Fruit fly (Drosophila melanogaster) whole organism, embryonic: ENCODE results near the gene pps.
A peak's percentile ranks its signal among the peaks of the same experiment; 100 is the strongest.

Experiments used
- Adf1 ChIP-seq: fragments of 200-800 bp; sonication (Bioruptor generic); IDR thresholded peaks from 2 replicates; pipeline ENCODE4 v1.3.6; 2022; ENCODE audit warnings: missing biosample characterization, missing genetic modification characterization
- Antp ChIP-seq: fragments of 200-800 bp; sonication (Bioruptor generic); optimal IDR thresholded peaks from 3 replicates; lab custom pipeline; 2016; ENCODE audit warnings: missing biosample characterization, missing genetic modification characterization
- Atf-2 ChIP-seq: fragments of 200-800 bp; sonication (Bioruptor generic); optimal IDR thresholded peaks from 2 replicates; lab custom pipeline; 2016; ENCODE audit warnings: missing biosample characterization, missing genetic modification characterization
- CG10979 ChIP-seq: fragments of 200-800 bp; sonication (Bioruptor generic); optimal IDR thresholded peaks from 2 replicates; lab custom pipeline; 2018; ENCODE audit warnings: missing biosample characterization, mild to moderate bottlenecking, missing genetic modification characterization, moderate library complexity
- CG11093 ChIP-seq: fragments of 200-800 bp; sonication (Bioruptor generic); IDR thresholded peaks from 3 replicates; pipeline ENCODE4 v1.3.6; 2022; ENCODE audit warnings: missing biosample characterization, missing genetic modification characterization
- CG1647 ChIP-seq: fragments of 200-800 bp; sonication (Bioruptor generic); optimal IDR thresholded peaks from 3 replicates; lab custom pipeline; 2016; ENCODE audit warnings: missing biosample characterization, missing genetic modification characterization
- CG16815 ChIP-seq: fragments of 200-800 bp; sonication (Bioruptor generic); optimal IDR thresholded peaks from 3 replicates; lab custom pipeline; 2017; ENCODE audit warnings: missing biosample characterization, mild to moderate bottlenecking, missing genetic modification characterization
- CG2202 ChIP-seq: fragments of 200-800 bp; sonication (Bioruptor generic); optimal IDR thresholded peaks from 2 replicates; lab custom pipeline; 2018; ENCODE audit warnings: missing biosample characterization, mild to moderate bottlenecking, missing genetic modification characterization
- CG2678 ChIP-seq: fragments of 200-800 bp; sonication (Bioruptor generic); optimal IDR thresholded peaks from 3 replicates; lab custom pipeline; 2019; ENCODE audit warnings: missing biosample characterization, mild to moderate bottlenecking, missing genetic modification characterization, moderate library complexity
- CG2875 ChIP-seq: fragments of 200-800 bp; sonication (Bioruptor generic); optimal IDR thresholded peaks from 2 replicates; lab custom pipeline; 2017; ENCODE audit warnings: missing biosample characterization, mild to moderate bottlenecking, missing genetic modification characterization, missing genetic modification reagents
- CG34224 ChIP-seq: fragments of 200-800 bp; sonication (Bioruptor generic); IDR thresholded peaks from 3 replicates; pipeline ENCODE4 v1.3.6; 2022; ENCODE audit warnings: missing biosample characterization, missing genetic modification characterization; ENCODE audit not compliant: partially characterized antibody
- CG4328 ChIP-seq: fragments of 200-800 bp; sonication (Bioruptor generic); optimal IDR thresholded peaks from 3 replicates; lab custom pipeline; 2017; ENCODE audit warnings: missing biosample characterization, missing genetic modification reagents, missing genetic modification characterization
- CG43689 ChIP-seq: fragments of 200-800 bp; sonication (Bioruptor generic); IDR thresholded peaks from 2 replicates; pipeline ENCODE4 v1.3.6; 2022; ENCODE audit warnings: missing biosample characterization, missing genetic modification characterization
- CG6689 ChIP-seq: fragments of 200-800 bp; sonication (Bioruptor generic); IDR thresholded peaks from 2 replicates; pipeline ENCODE4 v1.3.6; 2022; ENCODE audit warnings: missing biosample characterization, missing genetic modification characterization
- CG7271 ChIP-seq: fragments of 200-800 bp; sonication (Bioruptor generic); optimal IDR thresholded peaks from 2 replicates; lab custom pipeline; 2018; ENCODE audit warnings: missing biosample characterization, mild to moderate bottlenecking, missing genetic modification characterization, moderate library complexity
- CG7556 ChIP-seq: fragments of 200-800 bp; sonication (Bioruptor generic); optimal IDR thresholded peaks from 2 replicates; lab custom pipeline; 2017; ENCODE audit warnings: missing biosample characterization, mild to moderate bottlenecking, missing genetic modification characterization
- CG9727 ChIP-seq: fragments of 200-800 bp; sonication (Bioruptor generic); optimal IDR thresholded peaks from 3 replicates; lab custom pipeline; 2017; ENCODE audit warnings: missing biosample characterization, mild to moderate bottlenecking, missing genetic modification characterization
- CHES-1-like ChIP-seq: fragments of 200-800 bp; sonication (Bioruptor generic); optimal IDR thresholded peaks from 2 replicates; lab custom pipeline; 2016; ENCODE audit warnings: missing biosample characterization, missing genetic modification characterization
- D19B ChIP-seq: fragments of 200-800 bp; sonication (Bioruptor generic); optimal IDR thresholded peaks from 2 replicates; lab custom pipeline; 2017; ENCODE audit warnings: missing biosample characterization, mild to moderate bottlenecking, missing genetic modification characterization
- Dip3 ChIP-seq: fragments of 200-800 bp; sonication (Bioruptor generic); optimal IDR thresholded peaks from 3 replicates; lab custom pipeline; 2016; ENCODE audit warnings: missing biosample characterization, missing genetic modification characterization
- Fer3 ChIP-seq: fragments of 200-800 bp; sonication (Bioruptor generic); optimal IDR thresholded peaks from 2 replicates; lab custom pipeline; 2018; ENCODE audit warnings: missing biosample characterization, mild to moderate bottlenecking, missing genetic modification characterization, moderate library complexity
- Gug ChIP-seq: fragments of 200-800 bp; sonication (Bioruptor generic); IDR thresholded peaks from 4 replicates; pipeline ENCODE4 v1.3.6; 2022; ENCODE audit warnings: missing biosample characterization, missing genetic modification characterization
- HLH3B ChIP-seq: fragments of 200-800 bp; sonication (Bioruptor generic); IDR thresholded peaks from 2 replicates; pipeline ENCODE4 v1.3.6; 2022; ENCODE audit warnings: missing biosample characterization, missing genetic modification characterization
- MBD-R2 ChIP-seq: fragments of 200-800 bp; sonication (Bioruptor generic); IDR thresholded peaks from 2 replicates; pipeline ENCODE4 v1.3.6; 2022; ENCODE audit warnings: missing biosample characterization, missing genetic modification characterization
- NC2β ChIP-seq: fragments of 200-800 bp; sonication (Bioruptor generic); optimal IDR thresholded peaks from 2 replicates; lab custom pipeline; 2016; ENCODE audit warnings: missing biosample characterization, missing genetic modification characterization
- Poxn ChIP-seq: fragments of 200-800 bp; sonication (Bioruptor generic); IDR thresholded peaks from 2 replicates; pipeline ENCODE4 v1.3.6; 2022; ENCODE audit warnings: missing biosample characterization, missing genetic modification characterization
- Ravus ChIP-seq: fragments of 200-800 bp; sonication (Bioruptor generic); IDR thresholded peaks from 2 replicates; pipeline ENCODE4 v1.3.6; 2022; ENCODE audit warnings: missing biosample characterization, missing genetic modification characterization
- Scr ChIP-seq: fragments of 200-800 bp; sonication (Bioruptor generic); IDR thresholded peaks from 2 replicates; pipeline ENCODE4 v1.3.6; 2022; ENCODE audit warnings: missing biosample characterization, missing genetic modification characterization; ENCODE audit not compliant: partially characterized antibody
- Sry-β ChIP-seq: fragments of 200-800 bp; sonication (Bioruptor generic); optimal IDR thresholded peaks from 2 replicates; lab custom pipeline; 2018; ENCODE audit warnings: missing biosample characterization, mild to moderate bottlenecking, missing genetic modification characterization, moderate library complexity
- al ChIP-seq: fragments of 200-800 bp; sonication (Bioruptor generic); IDR thresholded peaks from 2 replicates; pipeline ENCODE4 v1.3.6; 2022; ENCODE audit warnings: missing biosample characterization, missing genetic modification characterization
- amos ChIP-seq: fragments of 200-800 bp; sonication (Bioruptor generic); IDR thresholded peaks from 2 replicates; pipeline ENCODE4 v1.3.6; 2022; ENCODE audit warnings: missing biosample characterization, missing genetic modification characterization; ENCODE audit not compliant: partially characterized antibody
- aop ChIP-seq: fragments of 200-800 bp; sonication (Bioruptor generic); IDR thresholded peaks from 2 replicates; pipeline ENCODE4 v1.3.6; 2022; ENCODE audit warnings: missing biosample characterization, missing genetic modification characterization
- ara ChIP-seq: fragments of 200-800 bp; sonication (Bioruptor generic); IDR thresholded peaks from 2 replicates; pipeline ENCODE4 v1.3.6; 2022; ENCODE audit warnings: missing biosample characterization, missing genetic modification characterization
- bsh ChIP-seq, 2 experiments: fragments of 200-800 bp; sonication (Bioruptor generic); optimal IDR thresholded peaks; 2 replicates each; lab custom pipeline; 2017 to 2018; ENCODE audit warnings: mild to moderate bottlenecking in 2 of 2, missing biosample characterization in 2 of 2, missing genetic modification characterization in 2 of 2, moderate library complexity in 1 of 2
- btn ChIP-seq: fragments of 200-800 bp; sonication (Bioruptor generic); optimal IDR thresholded peaks from 2 replicates; lab custom pipeline; 2016; ENCODE audit warnings: missing biosample characterization, missing genetic modification characterization
- cato ChIP-seq: fragments of 200-800 bp; sonication (Bioruptor generic); optimal IDR thresholded peaks from 2 replicates; lab custom pipeline; 2016; ENCODE audit warnings: missing biosample characterization, missing genetic modification characterization, borderline replicate concordance
- ewg ChIP-seq: fragments of 200-800 bp; sonication (Bioruptor generic); optimal IDR thresholded peaks from 3 replicates; lab custom pipeline; 2017; ENCODE audit warnings: mild to moderate bottlenecking, missing biosample characterization, missing genetic modification reagents, missing genetic modification characterization
- h ChIP-seq: fragments of >200 bp; optimal IDR thresholded peaks from 2 replicates; lab custom pipeline; 2017
- ken ChIP-seq: fragments of 200-800 bp; sonication (Bioruptor generic); IDR thresholded peaks from 3 replicates; pipeline ENCODE4 v1.3.6; 2022; ENCODE audit warnings: missing biosample characterization, missing genetic modification characterization
- klu ChIP-seq: fragments of 200-800 bp; sonication (Bioruptor generic); IDR thresholded peaks from 2 replicates; pipeline ENCODE4 v1.3.6; 2022; ENCODE audit warnings: missing biosample characterization, missing genetic modification characterization
- kni ChIP-seq: fragments of 200-800 bp; sonication (Bioruptor generic); optimal IDR thresholded peaks from 3 replicates; lab custom pipeline; 2017; ENCODE audit warnings: mild to moderate bottlenecking, missing biosample characterization, missing genetic modification reagents, missing genetic modification characterization
- lilli ChIP-seq: fragments of 200-800 bp; sonication (Bioruptor generic); optimal IDR thresholded peaks from 3 replicates; lab custom pipeline; 2016; ENCODE audit warnings: missing biosample characterization, missing genetic modification characterization
- mirr ChIP-seq: fragments of 200-800 bp; sonication (Bioruptor generic); optimal IDR thresholded peaks from 3 replicates; lab custom pipeline; 2018; ENCODE audit warnings: missing biosample characterization, mild to moderate bottlenecking, missing genetic modification characterization
- pnt ChIP-seq: fragments of 200-800 bp; sonication (Bioruptor generic); optimal IDR thresholded peaks from 3 replicates; lab custom pipeline; 2016; ENCODE audit warnings: missing biosample characterization, missing genetic modification characterization
- pros ChIP-seq: fragments of 200-800 bp; sonication (Bioruptor generic); optimal IDR thresholded peaks from 3 replicates; lab custom pipeline; 2019; ENCODE audit warnings: missing biosample characterization, mild to moderate bottlenecking, missing genetic modification characterization, moderate library complexity
- pzg ChIP-seq: fragments of 200-800 bp; sonication (Bioruptor generic); optimal IDR thresholded peaks from 3 replicates; lab custom pipeline; 2018; ENCODE audit warnings: missing biosample characterization, mild to moderate bottlenecking, missing genetic modification characterization, moderate library complexity
- sqz ChIP-seq: fragments of 200-800 bp; sonication (Bioruptor generic); optimal IDR thresholded peaks from 3 replicates; lab custom pipeline; 2018; ENCODE audit warnings: missing biosample characterization, mild to moderate bottlenecking, missing genetic modification characterization
- tap ChIP-seq: fragments of 200-800 bp; optimal IDR thresholded peaks from 3 replicates; lab custom pipeline; 2019; ENCODE audit warnings: missing biosample characterization, mild to moderate bottlenecking, missing genetic modification characterization, moderate library complexity
- tin ChIP-seq: fragments of 200-800 bp; sonication (Bioruptor generic); optimal IDR thresholded peaks from 3 replicates; lab custom pipeline; 2016; ENCODE audit warnings: missing biosample characterization, missing genetic modification characterization
- zf30C ChIP-seq: fragments of 200-800 bp; sonication (Bioruptor generic); optimal IDR thresholded peaks from 3 replicates; lab custom pipeline; 2018; ENCODE audit warnings: missing biosample characterization, mild to moderate bottlenecking, missing genetic modification characterization
- zfh1 ChIP-seq: fragments of 200-800 bp; sonication (Bioruptor generic); IDR thresholded peaks from 3 replicates; pipeline ENCODE4 v1.3.6; 2022; ENCODE audit warnings: missing biosample characterization, missing genetic modification characterization

pps gene

dm6 chr3R:12448889-12449314, 35.3 kb downstream of the pps start, which contains the start of gene CG18549 (continued):
- TF ChIP-seq CG34224 (GFP tag; lab: Robert Waterston, UW) (peak; percentile 89), btn (GFP tag; lab: Kevin White, UChicago) (peak; percentile 99), klu (GFP tag; lab: Robert Waterston, UW) (peak; percentile 99), lilli (GFP tag; lab: Kevin White, UChicago) (peak; percentile 100), ewg (GFP tag; lab: Kevin White, UChicago) (peak; percentile 99), ara (GFP tag; lab: Robert Waterston, UW) (peak; percentile 100), sqz (GFP tag; lab: Kevin White, UChicago) (peak; percentile 100), CG11093 (GFP tag; lab: Robert Waterston, UW) (peak; percentile 100), ken (peak; percentile 100), Sry-β (GFP tag; lab: Kevin White, UChicago) (peak; percentile 83), CG2202 (tag; lab: Kevin White, UChicago) (peak; percentile 100), Scr (GFP tag; lab: Robert Waterston, UW) (peak; percentile 85), zfh1 (GFP tag; lab: Robert Waterston, UW) (peak; percentile 100), pros (GFP tag; lab: Kevin White, UChicago) (peak; percentile 90), tin (GFP tag; lab: Kevin White, UChicago) (peak; percentile 100), al (GFP tag; lab: Robert Waterston, UW) (peak; percentile 99), Gug (GFP tag; lab: Robert Waterston, UW) (peak; percentile 99), CG4328 (GFP tag; lab: Kevin White, UChicago) (peak; percentile 99), CG2875 (GFP tag; lab: Kevin White, UChicago) (peak; percentile 100), NC2β (peak; percentile 99), CG7556 (GFP tag; lab: Kevin White, UChicago) (peak; percentile 100), pzg (GFP tag; lab: Kevin White, UChicago) (peak; percentile 52), CG16815 (peak; percentile 99), CG7271 (tag; lab: Kevin White, UChicago) (peak; percentile 99), CG6689 (GFP tag; lab: Robert Waterston, UW) (peak; percentile 100), Poxn (GFP tag; lab: Robert Waterston, UW) (peak; percentile 98), kni (peak; percentile 99), aop (peak; percentile 98), CG2678 (tag; lab: Kevin White, UChicago) (peak; percentile 100), h (lab: Kevin White, UChicago) (no peak), Antp (GFP tag; lab: Kevin White, UChicago) (peak; percentile 99), mirr (peak; percentile 99), MBD-R2 (GFP tag; lab: Robert Waterston, UW) (peak; percentile 100), CG43689 (peak; percentile 99), HLH3B (GFP tag; lab: Robert Waterston, UW) (peak; percentile 100), Dip3 (GFP tag; lab: Kevin White, UChicago) (peak; percentile 99), CG9727 (GFP tag; lab: Kevin White, UChicago) (peak; percentile 100), zf30C (peak; percentile 65), Adf1 (GFP tag; lab: Robert Waterston, UW) (peak; percentile 93), bsh (GFP tag; optimal IDR thresholded peaks at IDR 0.05; lab: Kevin White, UChicago) (peak; percentile 100), Fer3 (peak; percentile 100), cato (GFP tag; lab: Kevin White, UChicago) (peak; percentile 99), tap (peak; percentile 100), Ravus (GFP tag; lab: Robert Waterston, UW) (peak; percentile 99), CG1647 (GFP tag; lab: Kevin White, UChicago) (peak; percentile 99), amos (GFP tag; lab: Robert Waterston, UW) (peak; percentile 85), D19B (peak; percentile 97), pnt (GFP tag; lab: Kevin White, UChicago) (peak; percentile 99), Atf-2 (peak; percentile 99), CHES-1-like (GFP tag; lab: Kevin White, UChicago) (peak; percentile 99), CG10979 (tag; lab: Kevin White, UChicago) (peak; percentile 100)
